Fruit fly (Drosophila melanogaster) whole organism, prepupa: Measurements from ENCODE around the gene Atxn7.

ENCODE experiments used
- CG4318 ChIP-seq: fragments of 200-800 bp; sonication (Bioruptor generic); optimal IDR thresholded peaks from 3 replicates; lab custom pipeline; 2017; ENCODE audit warnings: missing biosample characterization, mild to moderate bottlenecking, missing genetic modification characterization
- CG6854 ChIP-seq: fragments of 200-800 bp; sonication (Bioruptor generic); optimal IDR thresholded peaks from 2 replicates; lab custom pipeline; 2017; ENCODE audit warnings: missing biosample characterization, mild to moderate bottlenecking, missing genetic modification characterization
- Ets21C ChIP-seq: fragments of 200-800 bp; sonication (Bioruptor generic); optimal IDR thresholded peaks from 3 replicates; lab custom pipeline; 2016; ENCODE audit warnings: missing biosample characterization, missing genetic modification characterization
- Hr39 ChIP-seq: fragments of 200-800 bp; sonication (Bioruptor generic); optimal IDR thresholded peaks from 2 replicates; lab custom pipeline; 2016; ENCODE audit warnings: missing biosample characterization, missing genetic modification characterization
- Sox102F ChIP-seq: fragments of 200-800 bp; sonication (Bioruptor generic); optimal IDR thresholded peaks from 2 replicates; lab custom pipeline; 2016; ENCODE audit warnings: missing biosample characterization, mild to moderate bottlenecking, missing genetic modification characterization
- cyc ChIP-seq: fragments of 200-800 bp; sonication (Bioruptor generic); optimal IDR thresholded peaks from 3 replicates; lab custom pipeline; 2016; ENCODE audit warnings: missing biosample characterization, missing genetic modification characterization
- vri ChIP-seq: fragments of 200-800 bp; sonication (Bioruptor generic); optimal IDR thresholded peaks from 3 replicates; lab custom pipeline; 2016; ENCODE audit warnings: missing biosample characterization, mild to moderate bottlenecking, missing genetic modification characterization

DNA sequence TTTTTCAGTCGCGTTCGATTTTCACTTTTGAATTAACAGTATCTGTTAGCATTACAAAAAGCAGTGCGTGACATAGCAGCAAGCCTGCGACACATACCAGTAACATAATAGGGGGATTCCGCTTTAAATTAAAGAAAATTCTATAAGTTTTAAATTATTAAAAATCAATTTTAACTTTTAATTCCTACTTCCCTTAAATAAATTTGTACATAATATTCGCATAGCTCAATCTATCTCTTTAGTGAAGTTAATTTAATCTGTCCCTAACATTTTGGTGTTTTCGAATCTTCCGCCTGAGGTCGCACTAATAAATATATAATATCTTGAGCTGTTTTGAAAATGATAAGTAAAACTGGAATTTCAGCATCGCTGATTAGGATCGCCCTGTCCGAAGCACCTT, 44.8 kb downstream of the Atxn7 start, which contains the start of gene CG9886:
- TF ChIP-seq CG4318 (GFP tag; lab: Kevin White, UChicago) (no peak), Sox102F (GFP tag; lab: Kevin White, UChicago) (peak; percentile 36), cyc (peak; percentile 42), CG6854 (GFP tag; lab: Kevin White, UChicago) (no peak), vri (peak; percentile 37), Ets21C (GFP tag; lab: Kevin White, UChicago) (peak; percentile 7), Hr39 (GFP tag; lab: Kevin White, UChicago) (peak; percentile 34)
